Worm (Caenorhabditis elegans) whole organism, L4/young adult: ENCODE measurements around the gene nspc-13.

Experiments used
- W03F9.2 ChIP-seq: fragments of 150-350 bp; optimal IDR thresholded peaks from 2 replicates; lab custom pipeline; 2014; ENCODE audit warnings: missing biosample characterization, missing genetic modification characterization
- him-1 ChIP-seq: sonication (generic microtip); optimal IDR thresholded peaks from 2 replicates; lab custom pipeline; 2016; ENCODE audit warnings: missing genotype, missing genetic modification reagents, missing genetic modification characterization, missing compliant biosample characterization

- TF ChIP-seq him-1 (no peak), W03F9.2 (tag; lab: Kevin White, UChicago) (no peak)
These were observed 28.6 kb upstream of the nspc-13 start, which contains the start of gene srd-45 for ce11 chrX:12328676-12329075.
